Fruit fly (Drosophila melanogaster): ENCODE measurements around the gene CG11380.

Gene CG11380

dm6 chrX:1234817-1235617 lies 43.9 kb downstream of the CG11380 start (continued):
- TF ChIP-seq zfh1 (GFP tag; IDR thresholded peaks at IDR 0.05) (peak; percentile 87), CG12104 (GFP tag; optimal IDR thresholded peaks at IDR 0.05) (peak; percentile 44), kay (GFP tag; optimal IDR thresholded peaks at IDR 0.05) (no peak), CG2875 (GFP tag; optimal IDR thresholded peaks at IDR 0.05) (peak; percentile 55), CG2202 (tag; optimal IDR thresholded peaks at IDR 0.05) (peak; percentile 61), Gug (GFP tag; IDR thresholded peaks at IDR 0.05) (peak; percentile 77), tx (GFP tag; optimal IDR thresholded peaks at IDR 0.05) (peak; percentile 71), CG13296 (GFP tag; optimal IDR thresholded peaks at IDR 0.05) (peak; percentile 57), cad (GFP tag; optimal IDR thresholded peaks at IDR 0.05) (no peak), Fer1 (GFP tag; optimal IDR thresholded peaks at IDR 0.05) (peak; percentile 78), CG16813 (GFP tag; IDR thresholded peaks at IDR 0.05; ENCODE audit: partially characterized antibody) (no peak; the same call in 2 of the 3 replicates), CG3726 (GFP tag; IDR thresholded peaks at IDR 0.05) (peak; percentile 77; the same call in 2 of the 3 replicates), vnd (GFP tag; IDR thresholded peaks at IDR 0.05; ENCODE audit: partially characterized antibody) (no peak), br (optimal IDR thresholded peaks at IDR 0.05) (no peak), kah (GFP tag; optimal IDR thresholded peaks at IDR 0.05) (no peak), Six4 (GFP tag; optimal IDR thresholded peaks at IDR 0.05) (peak; percentile 60), Fer2 (tag; optimal IDR thresholded peaks at IDR 0.05) (peak; percentile 44), bcd (GFP tag; optimal IDR thresholded peaks at IDR 0.05) (peak; percentile 82), nmo (GFP tag; optimal IDR thresholded peaks at IDR 0.05) (peak; percentile 88), CG13894 (tag; optimal IDR thresholded peaks at IDR 0.05) (peak; percentile 55), emc (GFP tag; optimal IDR thresholded peaks at IDR 0.05) (peak; percentile 34), org-1 (GFP tag; optimal IDR thresholded peaks at IDR 0.05) (peak; percentile 81), CG17612 (GFP tag; IDR thresholded peaks at IDR 0.05) (peak; percentile 55; the same call in 1 of the 2 replicates), BEAF-32 (GFP tag; optimal IDR thresholded peaks at IDR 0.05) (peak; percentile 35), crol (GFP tag; IDR thresholded peaks at IDR 0.05) (no peak), tin (GFP tag; optimal IDR thresholded peaks at IDR 0.05) (peak; percentile 63), lbe (GFP tag; optimal IDR thresholded peaks at IDR 0.05) (peak; percentile 35), Mad (GFP tag; optimal IDR thresholded peaks at IDR 0.05) (peak; percentile 76), CG11456 (GFP tag; IDR thresholded peaks at IDR 0.05) (peak; percentile 83), gsb (GFP tag; IDR thresholded peaks at IDR 0.05) (no peak), NC2β (GFP tag; optimal IDR thresholded peaks at IDR 0.05) (peak; percentile 20), ERR (GFP tag; optimal IDR thresholded peaks at IDR 0.05) (no peak), Taf1 (GFP tag; IDR thresholded peaks at IDR 0.05) (peak; percentile 62; the same call in 1 of the 2 replicates), sc (optimal IDR thresholded peaks at IDR 0.05) (no peak), sc (GFP tag; optimal IDR thresholded peaks at IDR 0.05) (peak; percentile 73), PHDP (tag; optimal IDR thresholded peaks at IDR 0.05) (peak; percentile 85), sug (tag; optimal IDR thresholded peaks at IDR 0.05) (peak; percentile 61), CG10274 (GFP tag; optimal IDR thresholded peaks at IDR 0.05) (peak; percentile 98), gcm2 (GFP tag; optimal IDR thresholded peaks at IDR 0.05) (no peak), hbn (GFP tag; IDR thresholded peaks at IDR 0.05; ENCODE audit: partially characterized antibody) (peak; percentile 52; the same call in 1 of the 2 replicates), CG8089 (GFP tag; optimal IDR thresholded peaks at IDR 0.05) (peak; percentile 53), ranshi (GFP tag; IDR thresholded peaks at IDR 0.05) (peak; percentile 79), maf-S (GFP tag; optimal IDR thresholded peaks at IDR 0.05) (peak; percentile 34), stwl (tag; optimal IDR thresholded peaks at IDR 0.05) (peak; percentile 49), en (GFP tag; optimal IDR thresholded peaks at IDR 0.05) (peak; percentile 53), CkIIα-i1 (GFP tag; IDR thresholded peaks at IDR 0.05) (no peak), fru (optimal IDR thresholded peaks at IDR 0.05) (no peak), CG9817 (tag; optimal IDR thresholded peaks at IDR 0.05) (peak; percentile 62), Hmr (GFP tag; optimal IDR thresholded peaks at IDR 0.05) (peak; percentile 76), CG11723 (GFP tag; optimal IDR thresholded peaks at IDR 0.05) (peak; percentile 66)
